Worm (Caenorhabditis elegans): ENCODE data around the gene Y105C5A.8.

ce11 chrIV:15648245-15648644, 31.4 kb upstream of the Y105C5A.8 start:
- no peak for TF ChIP-seq ceh-13 (GFP tag; optimal IDR thresholded peaks at IDR 0.05)
- TF ChIP-seq tra-4 (tag; optimal IDR thresholded peaks at IDR 0.05): no peak
- no peak for TF ChIP-seq hmbx-1 (tag; optimal IDR thresholded peaks at IDR 0.05)
- no peak for TF ChIP-seq ama-1 (optimal IDR thresholded peaks at IDR 0.05)
- TF ChIP-seq hmg-4 (GFP tag; optimal IDR thresholded peaks at IDR 0.05): no peak
- no peak for TF ChIP-seq ceh-36 (tag; optimal IDR thresholded peaks at IDR 0.05)
- no peak for TF ChIP-seq pes-1 (GFP tag; IDR thresholded peaks at IDR 0.05)
